Fruit fly (Drosophila melanogaster) whole organism, embryonic: ENCODE measurements around the gene CG11986.

ENCODE experiments used
- Ada2b ChIP-seq: fragments of 200-800 bp; sonication (Bioruptor generic); IDR thresholded peaks from 2 replicates; pipeline ENCODE4 v1.3.6; 2022; ENCODE audit warnings: missing biosample characterization, missing genetic modification characterization
- Asciz ChIP-seq: fragments of 200-800 bp; sonication (Bioruptor generic); optimal IDR thresholded peaks from 2 replicates; lab custom pipeline; 2017; ENCODE audit warnings: missing biosample characterization, mild to moderate bottlenecking, missing genetic modification characterization, missing genetic modification reagents
- Awh ChIP-seq: fragments of 200-800 bp; sonication (Bioruptor generic); IDR thresholded peaks from 2 replicates; pipeline ENCODE4, ENCODE4 v1.3.6; 2022; ENCODE audit warnings: missing biosample characterization, missing genetic modification characterization
- C15 ChIP-seq: fragments of 200-800 bp; sonication (Bioruptor generic); IDR thresholded peaks from 3 replicates; pipeline ENCODE4 v1.3.6; 2022; ENCODE audit warnings: missing biosample characterization, missing genetic modification characterization
- CG10267 ChIP-seq: fragments of 200-800 bp; sonication (Bioruptor generic); optimal IDR thresholded peaks from 2 replicates; lab custom pipeline; 2018; ENCODE audit warnings: missing biosample characterization, mild to moderate bottlenecking, missing genetic modification characterization, moderate library complexity
- CG10321 ChIP-seq: fragments of 200-800 bp; sonication (Bioruptor generic); IDR thresholded peaks from 2 replicates; pipeline ENCODE4 v1.3.6; 2022; ENCODE audit warnings: missing biosample characterization, missing genetic modification characterization
- CG10959 ChIP-seq: fragments of 200-800 bp; sonication (Bioruptor generic); IDR thresholded peaks from 2 replicates; pipeline ENCODE4 v1.3.6; 2022; ENCODE audit warnings: missing biosample characterization, missing genetic modification characterization
- CG11695 ChIP-seq: fragments of 200-800 bp; sonication (Bioruptor generic); IDR thresholded peaks from 3 replicates; pipeline ENCODE4 v1.3.6; 2022; ENCODE audit warnings: missing biosample characterization, missing genetic modification characterization
- CG15269 ChIP-seq: fragments of 200-800 bp; sonication (Bioruptor generic); optimal IDR thresholded peaks from 2 replicates; lab custom pipeline; 2018; ENCODE audit warnings: missing biosample characterization, mild to moderate bottlenecking, missing genetic modification characterization, moderate library complexity
- CG17568 ChIP-seq: fragments of 200-800 bp; sonication (Bioruptor generic); optimal IDR thresholded peaks from 2 replicates; lab custom pipeline; 2018; ENCODE audit warnings: missing biosample characterization, mild to moderate bottlenecking, missing genetic modification characterization, moderate library complexity
- CG18262 ChIP-seq: fragments of 200-800 bp; optimal IDR thresholded peaks from 3 replicates; lab custom pipeline; 2019; ENCODE audit warnings: missing biosample characterization, mild to moderate bottlenecking, missing genetic modification characterization, moderate library complexity
- CG2889 ChIP-seq: fragments of 200-800 bp; sonication (Bioruptor generic); IDR thresholded peaks from 3 replicates; pipeline ENCODE4 v1.3.6; 2022; ENCODE audit warnings: missing biosample characterization, missing genetic modification characterization
- CG31224 ChIP-seq: fragments of 200-800 bp; sonication (Bioruptor generic); IDR thresholded peaks from 2 replicates; pipeline ENCODE4 v1.3.6; 2022; ENCODE audit warnings: missing biosample characterization, missing genetic modification characterization
- CG4404 ChIP-seq: fragments of 200-800 bp; sonication (Bioruptor generic); IDR thresholded peaks from 2 replicates; pipeline ENCODE4 v1.3.6; 2022; ENCODE audit warnings: missing biosample characterization, missing genetic modification characterization
- CG5180 ChIP-seq: fragments of 200-800 bp; sonication (Bioruptor generic); optimal IDR thresholded peaks from 3 replicates; lab custom pipeline; 2017; ENCODE audit warnings: missing biosample characterization, missing genetic modification characterization, mild to moderate bottlenecking, moderate library complexity, missing genetic modification reagents
- CG5953 ChIP-seq: fragments of 200-800 bp; sonication (Bioruptor generic); IDR thresholded peaks from 2 replicates; pipeline ENCODE4 v1.3.6; 2022; ENCODE audit warnings: missing biosample characterization, missing genetic modification characterization
- CG6689 ChIP-seq: fragments of 200-800 bp; sonication (Bioruptor generic); IDR thresholded peaks from 2 replicates; pipeline ENCODE4 v1.3.6; 2022; ENCODE audit warnings: missing biosample characterization, missing genetic modification characterization
- CG7963 ChIP-seq: fragments of 200-800 bp; sonication (Bioruptor generic); IDR thresholded peaks from 3 replicates; pipeline ENCODE4 v1.3.6; 2022; ENCODE audit warnings: missing biosample characterization, missing genetic modification characterization; ENCODE audit not compliant: partially characterized antibody
- CG8290 ChIP-seq, 3 experiments: fragments of 200-800 bp; sonication (Bioruptor generic); optimal IDR thresholded peaks; 2 replicates each; lab custom pipeline; 2016 to 2019; ENCODE audit warnings: missing biosample characterization in 3 of 3, missing genetic modification characterization in 3 of 3, mild to moderate bottlenecking in 2 of 3, moderate library complexity in 1 of 3
- CG8359 ChIP-seq: fragments of 200-800 bp; sonication (Bioruptor generic); optimal IDR thresholded peaks from 2 replicates; lab custom pipeline; 2017; ENCODE audit warnings: missing biosample characterization, mild to moderate bottlenecking, missing genetic modification characterization, borderline replicate concordance
- Dll ChIP-seq: fragments of 200-800 bp; sonication (Bioruptor generic); IDR thresholded peaks from 4 replicates; pipeline ENCODE4 v1.3.6; 2022; ENCODE audit warnings: missing biosample characterization, missing genetic modification characterization; ENCODE audit not compliant: partially characterized antibody
- Doc2 ChIP-seq: fragments of 200-800 bp; sonication (Bioruptor generic); IDR thresholded peaks from 2 replicates; pipeline ENCODE4 v1.3.6; 2022; ENCODE audit warnings: missing biosample characterization, missing genetic modification characterization
- Drgx ChIP-seq: fragments of 200-800 bp; sonication (Bioruptor generic); IDR thresholded peaks from 2 replicates; pipeline ENCODE4 v1.3.6; 2022; ENCODE audit warnings: missing biosample characterization, missing genetic modification characterization
- Fer2 ChIP-seq: fragments of 200-800 bp; sonication (Bioruptor generic); optimal IDR thresholded peaks from 2 replicates; lab custom pipeline; 2018; ENCODE audit warnings: missing biosample characterization, mild to moderate bottlenecking, missing genetic modification characterization, moderate library complexity
- HHEX ChIP-seq: fragments of 200-800 bp; sonication (Bioruptor generic); optimal IDR thresholded peaks from 3 replicates; lab custom pipeline; 2017; ENCODE audit warnings: missing biosample characterization, mild to moderate bottlenecking, missing genetic modification characterization, missing genetic modification reagents
- Hr3 ChIP-seq: fragments of 200-800 bp; sonication (Bioruptor generic); optimal IDR thresholded peaks from 3 replicates; lab custom pipeline; 2016; ENCODE audit warnings: missing biosample characterization, missing genetic modification characterization
- Hr78 ChIP-seq, 2 experiments: fragments of 200-800 bp in 1 of 2; fragments of >200 bp in 1 of 2; sonication (Bioruptor generic) in 1 of 2; optimal IDR thresholded peaks; 2 replicates each; lab custom pipeline; 2017 to 2019; ENCODE audit warnings: missing biosample characterization in 2 of 2, missing genetic modification characterization in 2 of 2, mild to moderate bottlenecking in 1 of 2, moderate library complexity in 1 of 2
- Kr ChIP-seq: fragments of 200-800 bp; sonication (Bioruptor generic); optimal IDR thresholded peaks from 2 replicates; lab custom pipeline; 2017; ENCODE audit warnings: missing biosample characterization, mild to moderate bottlenecking, missing genetic modification characterization
- Myb ChIP-seq: fragments of 200-800 bp; sonication (Bioruptor generic); optimal IDR thresholded peaks from 2 replicates; lab custom pipeline; 2016; ENCODE audit warnings: missing biosample characterization, missing genetic modification characterization
- NC2α ChIP-seq: fragments of 200-800 bp; sonication (Bioruptor generic); optimal IDR thresholded peaks from 2 replicates; lab custom pipeline; 2016; ENCODE audit warnings: missing biosample characterization, missing genetic modification characterization
- NC2β ChIP-seq: fragments of 200-800 bp; sonication (Bioruptor generic); optimal IDR thresholded peaks from 2 replicates; lab custom pipeline; 2016; ENCODE audit warnings: missing biosample characterization, missing genetic modification characterization
- Oaz ChIP-seq: fragments of 200-800 bp; sonication (Bioruptor generic); IDR thresholded peaks from 2 replicates; pipeline ENCODE4 v1.3.6; 2022; ENCODE audit warnings: missing biosample characterization, missing genetic modification characterization
- PHDP ChIP-seq: fragments of 200-800 bp; sonication (Bioruptor generic); optimal IDR thresholded peaks from 3 replicates; lab custom pipeline; 2018; ENCODE audit warnings: missing biosample characterization, mild to moderate bottlenecking, missing genetic modification characterization, moderate library complexity
- YL-1 ChIP-seq: fragments of 200-800 bp; sonication (Bioruptor generic); optimal IDR thresholded peaks from 3 replicates; lab custom pipeline; 2017; ENCODE audit warnings: missing biosample characterization, mild to moderate bottlenecking, missing genetic modification characterization
- ab ChIP-seq: fragments of 200-800 bp; sonication (Bioruptor generic); optimal IDR thresholded peaks from 2 replicates; lab custom pipeline; 2016; ENCODE audit warnings: missing biosample characterization, missing genetic modification characterization
- abd-A ChIP-seq: fragments of 200-800 bp; sonication (Bioruptor generic); optimal IDR thresholded peaks from 3 replicates; lab custom pipeline; 2019; ENCODE audit warnings: missing biosample characterization, mild to moderate bottlenecking, missing genetic modification characterization, moderate library complexity
- chif ChIP-seq, 2 experiments: fragments of 200-800 bp; sonication (Bioruptor generic); optimal IDR thresholded peaks; 3 replicates each; lab custom pipeline; 2016; ENCODE audit warnings: missing biosample characterization in 2 of 2, missing genetic modification characterization in 2 of 2
- chn ChIP-seq: fragments of 200-800 bp; sonication (Bioruptor generic); optimal IDR thresholded peaks from 2 replicates; lab custom pipeline; 2016; ENCODE audit warnings: missing biosample characterization, missing genetic modification characterization
- corto ChIP-seq: fragments of 200-800 bp; sonication (Bioruptor generic); optimal IDR thresholded peaks from 2 replicates; lab custom pipeline; 2016; ENCODE audit warnings: missing biosample characterization, mild to moderate bottlenecking, missing genetic modification characterization, moderate library complexity
- disco-r ChIP-seq: fragments of 200-800 bp; sonication (Bioruptor generic); optimal IDR thresholded peaks from 2 replicates; lab custom pipeline; 2016; ENCODE audit warnings: missing biosample characterization, missing genetic modification characterization
- emc ChIP-seq: fragments of 200-800 bp; sonication (Bioruptor generic); optimal IDR thresholded peaks from 2 replicates; lab custom pipeline; 2016; ENCODE audit warnings: missing biosample characterization, missing genetic modification characterization
- esg ChIP-seq: fragments of 200-800 bp; sonication (Bioruptor generic); conservative IDR thresholded peaks from 2 replicates; pipeline ENCODE4 v1.3.6; 2022; ENCODE audit warnings: missing biosample characterization, missing genetic modification characterization
- gcm ChIP-seq: fragments of 200-800 bp; sonication (Bioruptor generic); optimal IDR thresholded peaks from 2 replicates; lab custom pipeline; 2019; ENCODE audit warnings: missing biosample characterization, mild to moderate bottlenecking, missing genetic modification characterization, moderate library complexity
- ind ChIP-seq: fragments of 200-800 bp; sonication (Bioruptor generic); optimal IDR thresholded peaks from 3 replicates; lab custom pipeline; 2016; ENCODE audit warnings: missing biosample characterization, missing genetic modification characterization
- lab ChIP-seq: fragments of 200-800 bp; sonication (Bioruptor generic); optimal IDR thresholded peaks from 3 replicates; lab custom pipeline; 2017; ENCODE audit warnings: missing biosample characterization, missing genetic modification characterization, mild to moderate bottlenecking, moderate library complexity, missing genetic modification reagents
- p53 ChIP-seq: fragments of 200-800 bp; sonication (Bioruptor generic); optimal IDR thresholded peaks from 2 replicates; lab custom pipeline; 2016; ENCODE audit warnings: missing biosample characterization, missing genetic modification characterization
- sim ChIP-seq: fragments of 200-800 bp; sonication (Bioruptor generic); IDR thresholded peaks from 2 replicates; pipeline ENCODE4 v1.3.6; 2022; ENCODE audit warnings: missing biosample characterization, missing genetic modification characterization
- sima ChIP-seq: fragments of 200-800 bp; sonication (Bioruptor generic); optimal IDR thresholded peaks from 2 replicates; lab custom pipeline; 2016; ENCODE audit warnings: missing biosample characterization, missing genetic modification characterization
- so ChIP-seq: fragments of 200-800 bp; sonication (Bioruptor generic); IDR thresholded peaks from 3 replicates; pipeline ENCODE4 v1.3.6; 2022; ENCODE audit warnings: missing biosample characterization, missing genetic modification characterization
- zen2 ChIP-seq: fragments of 200-800 bp; sonication (Bioruptor generic); IDR thresholded peaks from 3 replicates; pipeline ENCODE4 v1.3.6; 2022; ENCODE audit warnings: missing biosample characterization, missing genetic modification characterization; ENCODE audit not compliant: partially characterized antibody

Gene CG11986

dm6 chr3R:8978768-8979167 lies 36.5 kb upstream of the CG11986 start (continued):
- TF ChIP-seq Awh = peak; percentile 53; the same call in 1 of the 2 replicates
- TF ChIP-seq CG10321 = no peak
- TF ChIP-seq ind (GFP tag; lab: Kevin White, UChicago) = no peak
- no peak for TF ChIP-seq CG2889 (GFP tag; lab: Robert Waterston, UW)
- TF ChIP-seq CG8290 (GFP tag; optimal IDR thresholded peaks at IDR 0.05; lab: Kevin White, UChicago) = no peak
- TF ChIP-seq CG8290 (tag; optimal IDR thresholded peaks at IDR 0.05; lab: Kevin White, UChicago) = no peak
- no peak for TF ChIP-seq p53
- TF ChIP-seq Myb (GFP tag; lab: Kevin White, UChicago) = no peak
- TF ChIP-seq CG18262 (tag; lab: Kevin White, UChicago) = peak; percentile 23
- no peak for TF ChIP-seq gcm (GFP tag; lab: Kevin White, UChicago)
- peak; percentile 34 for TF ChIP-seq CG15269
- peak; percentile 42; the same call in 1 of the 3 replicates for TF ChIP-seq so (GFP tag; lab: Robert Waterston, UW)
- TF ChIP-seq Hr78 (GFP tag; optimal IDR thresholded peaks at IDR 0.05; lab: Kevin White, UChicago) = no peak
- no peak for TF ChIP-seq NC2β
- 0 out of 3 replicates have a peak, but pooled peaks have one; percentile 28 for TF ChIP-seq CG11695 (GFP tag; lab: Robert Waterston, UW)
- TF ChIP-seq CG8359 (GFP tag; lab: Kevin White, UChicago) = no peak
- TF ChIP-seq lab (GFP tag; lab: Kevin White, UChicago) = no peak
- no peak for TF ChIP-seq CG4404 (GFP tag; lab: Robert Waterston, UW)
- TF ChIP-seq chn = no peak
- TF ChIP-seq CG31224 = no peak
- no peak for TF ChIP-seq Ada2b (GFP tag; lab: Robert Waterston, UW)
- peak; percentile 25; the same call in 1 of the 2 replicates for TF ChIP-seq CG6689 (GFP tag; lab: Robert Waterston, UW)
- peak; percentile 35 for TF ChIP-seq CG10267 (tag; lab: Kevin White, UChicago)
- TF ChIP-seq Oaz (GFP tag; lab: Robert Waterston, UW) = no peak
- TF ChIP-seq abd-A = no peak
- TF ChIP-seq PHDP (tag; lab: Kevin White, UChicago) = peak; percentile 50
- TF ChIP-seq Doc2 (GFP tag; lab: Robert Waterston, UW) = no peak
- TF ChIP-seq NC2α = no peak
- TF ChIP-seq disco-r (GFP tag; lab: Kevin White, UChicago) = no peak
- 0 out of 2 replicates have a peak, but pooled peaks have one; percentile 37 for TF ChIP-seq CG5953 (GFP tag; lab: Robert Waterston, UW)
- TF ChIP-seq CG5180 (GFP tag; lab: Kevin White, UChicago) = no peak
- TF ChIP-seq sima (GFP tag; lab: Kevin White, UChicago) = no peak
- TF ChIP-seq esg (GFP tag; lab: Robert Waterston, UW) = 0 out of 2 replicates have a peak, but pooled peaks have one; percentile 23
- TF ChIP-seq sim (GFP tag; lab: Robert Waterston, UW) = no peak
- no peak for TF ChIP-seq ab (GFP tag; lab: Kevin White, UChicago)
- 0 out of 3 replicates have a peak, but pooled peaks have one; percentile 31 for TF ChIP-seq C15 (GFP tag; lab: Robert Waterston, UW)
- no peak for TF ChIP-seq Hr3
- TF ChIP-seq corto (GFP tag; lab: Kevin White, UChicago) = peak; percentile 35
- TF ChIP-seq Asciz (GFP tag; lab: Kevin White, UChicago) = peak; percentile 21
- no peak for TF ChIP-seq Fer2 (tag; lab: Kevin White, UChicago)
- TF ChIP-seq CG17568 = no peak
- no peak for TF ChIP-seq chif (GFP tag; optimal IDR thresholded peaks at IDR 0.05; lab: Kevin White, UChicago)
- no peak for TF ChIP-seq YL-1
- TF ChIP-seq CG7963 (GFP tag; lab: Robert Waterston, UW) = no peak
- peak; percentile 16 for TF ChIP-seq HHEX (GFP tag; lab: Kevin White, UChicago)
- no peak for TF ChIP-seq Kr (GFP tag; lab: Kevin White, UChicago)
- TF ChIP-seq Drgx = no peak
- TF ChIP-seq emc (GFP tag; lab: Kevin White, UChicago) = no peak
- TF ChIP-seq zen2 = no peak
- no peak for TF ChIP-seq Dll (GFP tag; lab: Robert Waterston, UW)
- TF ChIP-seq CG10959 (GFP tag; lab: Robert Waterston, UW) = no peak
